Comparison of ENCODE assay signal across 1 fruit fly cellular context in genomic region chr3L:15958612-15959315, dm6.
TF ChIP-seq lines count a peak whose summit lies in the region.

CG17032 (plus strand) TSS chr3L:15958843.

TF ChIP-seq in whole organism, embryonic, 481 proteins besides CTCF, POLR2A, EP300 and RAD21 (continued from another document):
- no peak for TF ChIP-seq CG1647 (GFP tag; optimal IDR thresholded peaks at IDR 0.05; lab: Kevin White, UChicago)
- no peak for TF ChIP-seq E2f2 (GFP tag; IDR thresholded peaks at IDR 0.05; lab: Robert Waterston, UW)
- TF ChIP-seq CG10431 (GFP tag; optimal IDR thresholded peaks at IDR 0.05; lab: Kevin White, UChicago), result no peak
- TF ChIP-seq Hmx (GFP tag; optimal IDR thresholded peaks at IDR 0.05; lab: Kevin White, UChicago), result no peak
- no peak for TF ChIP-seq CG10654 (GFP tag; optimal IDR thresholded peaks at IDR 0.05; lab: Kevin White, UChicago)
- 0 out of 2 replicates have a peak, but pooled peaks have one; percentile 17 for TF ChIP-seq sob (GFP tag; IDR thresholded peaks at IDR 0.05; lab: Robert Waterston, UW)
- TF ChIP-seq HLH54F (GFP tag; optimal IDR thresholded peaks at IDR 0.05; lab: Kevin White, UChicago), result no peak
- TF ChIP-seq Dref (GFP tag; IDR thresholded peaks at IDR 0.05; lab: Robert Waterston, UW), result no peak
- TF ChIP-seq zen2 (GFP tag; IDR thresholded peaks at IDR 0.05; lab: Robert Waterston, UW; ENCODE audit: partially characterized antibody), result no peak
- TF ChIP-seq mirr (GFP tag; optimal IDR thresholded peaks at IDR 0.05; lab: Kevin White, UChicago), result peak; percentile 38
- TF ChIP-seq Med (GFP tag; lab: Kevin White, UChicago), result peak; percentile 62
- TF ChIP-seq Lim3 (GFP tag; IDR thresholded peaks at IDR 0.05; lab: Robert Waterston, UW), result no peak
- TF ChIP-seq NfI (GFP tag; optimal IDR thresholded peaks at IDR 0.05; lab: Kevin White, UChicago), result no peak
- no peak for TF ChIP-seq NC2β (GFP tag; optimal IDR thresholded peaks at IDR 0.05; lab: Kevin White, UChicago)
- TF ChIP-seq ttk (GFP tag; IDR thresholded peaks at IDR 0.05; lab: Robert Waterston, UW), result no peak
- TF ChIP-seq GATAe (GFP tag; conservative IDR thresholded peaks at IDR 0.05; lab: Robert Waterston, UW), result no peak
- TF ChIP-seq CG6272 (GFP tag; IDR thresholded peaks at IDR 0.05; lab: Robert Waterston, UW), result no peak
- TF ChIP-seq CG13287 (GFP tag; IDR thresholded peaks at IDR 0.05; lab: Robert Waterston, UW; ENCODE audit: partially characterized antibody), result peak; percentile 28; the same call in 1 of the 2 replicates
- no peak for TF ChIP-seq sisA (GFP tag; IDR thresholded peaks at IDR 0.05; lab: Robert Waterston, UW)
- no peak for TF ChIP-seq CG3838 (GFP tag; optimal IDR thresholded peaks at IDR 0.05; lab: Kevin White, UChicago)
- TF ChIP-seq kni (GFP tag; optimal IDR thresholded peaks at IDR 0.05; lab: Kevin White, UChicago), result peak; percentile 75
- no peak for TF ChIP-seq CG4707 (GFP tag; optimal IDR thresholded peaks at IDR 0.05; lab: Kevin White, UChicago)
- TF ChIP-seq wor (GFP tag; IDR thresholded peaks at IDR 0.05; lab: Robert Waterston, UW), result no peak
- TF ChIP-seq CG6689 (GFP tag; IDR thresholded peaks at IDR 0.05; lab: Robert Waterston, UW), result no peak
- peak; percentile 7; the same call in 1 of the 2 replicates for TF ChIP-seq Ada2b (GFP tag; IDR thresholded peaks at IDR 0.05; lab: Robert Waterston, UW)
- no peak for TF ChIP-seq Hr78 (GFP tag; optimal IDR thresholded peaks at IDR 0.05; lab: Kevin White, UChicago)
- no peak for TF ChIP-seq CG31365 (tag; optimal IDR thresholded peaks at IDR 0.05; lab: Kevin White, UChicago)
- no peak for TF ChIP-seq dysf (GFP tag; IDR thresholded peaks at IDR 0.05; lab: Robert Waterston, UW)
- TF ChIP-seq klu (GFP tag; IDR thresholded peaks at IDR 0.05; lab: Robert Waterston, UW), result no peak
- no peak for TF ChIP-seq CG1233 (GFP tag; optimal IDR thresholded peaks at IDR 0.05; lab: Kevin White, UChicago)
- no peak for TF ChIP-seq Bgb (GFP tag; IDR thresholded peaks at IDR 0.05; lab: Robert Waterston, UW; ENCODE audit: partially characterized antibody)
- no peak for TF ChIP-seq Nf-YA (GFP tag; IDR thresholded peaks at IDR 0.05; lab: Robert Waterston, UW)
- no peak for TF ChIP-seq onecut (GFP tag; IDR thresholded peaks at IDR 0.05; lab: Robert Waterston, UW)
- no peak for TF ChIP-seq CG3407 (GFP tag; optimal IDR thresholded peaks at IDR 0.05; lab: Kevin White, UChicago)
- no peak for TF ChIP-seq CG10267 (tag; optimal IDR thresholded peaks at IDR 0.05; lab: Kevin White, UChicago)
- TF ChIP-seq CG5953 (GFP tag; IDR thresholded peaks at IDR 0.05; lab: Robert Waterston, UW), result no peak
- no peak for TF ChIP-seq CG2120 (GFP tag; optimal IDR thresholded peaks at IDR 0.05; lab: Kevin White, UChicago)
- TF ChIP-seq Dip3 (GFP tag; optimal IDR thresholded peaks at IDR 0.05; lab: Kevin White, UChicago), result no peak
- no peak for TF ChIP-seq CG33557 (GFP tag; optimal IDR thresholded peaks at IDR 0.05; lab: Kevin White, UChicago)
- TF ChIP-seq CG11560 (tag; IDR thresholded peaks at IDR 0.05; lab: Robert Waterston, UW), result no peak
- TF ChIP-seq Spps (tag; optimal IDR thresholded peaks at IDR 0.05; lab: Kevin White, UChicago), result peak; percentile 2
- TF ChIP-seq chn (GFP tag; optimal IDR thresholded peaks at IDR 0.05; lab: Kevin White, UChicago), result no peak
- no peak for TF ChIP-seq CG1024 (GFP tag; IDR thresholded peaks at IDR 0.05; lab: Robert Waterston, UW)
- peak; percentile 90 for TF ChIP-seq CG13894 (tag; optimal IDR thresholded peaks at IDR 0.05; lab: Kevin White, UChicago)
- no peak for TF ChIP-seq H15 (GFP tag; IDR thresholded peaks at IDR 0.05; lab: Robert Waterston, UW)
- TF ChIP-seq CG6175 (GFP tag; IDR thresholded peaks at IDR 0.05; lab: Robert Waterston, UW), result peak; percentile 51; the same call in 1 of the 3 replicates
- TF ChIP-seq Aef1 (GFP tag; IDR thresholded peaks at IDR 0.05; lab: Robert Waterston, UW), result no peak
- TF ChIP-seq kah (GFP tag; optimal IDR thresholded peaks at IDR 0.05; lab: Kevin White, UChicago), result no peak
- no peak for TF ChIP-seq CG2199 (GFP tag; IDR thresholded peaks at IDR 0.05; lab: Robert Waterston, UW)
- TF ChIP-seq CG30431 (GFP tag; optimal IDR thresholded peaks at IDR 0.05; lab: Kevin White, UChicago), result no peak
- TF ChIP-seq jing (GFP tag; optimal IDR thresholded peaks at IDR 0.05; lab: Kevin White, UChicago), result no peak
- TF ChIP-seq az2 (GFP tag; optimal IDR thresholded peaks at IDR 0.05; lab: Kevin White, UChicago), result no peak
- no peak for TF ChIP-seq amos (GFP tag; IDR thresholded peaks at IDR 0.05; lab: Robert Waterston, UW; ENCODE audit: partially characterized antibody)
- peak; percentile 26; the same call in 1 of the 2 replicates for TF ChIP-seq E2f1 (GFP tag; IDR thresholded peaks at IDR 0.05; lab: Robert Waterston, UW)
- TF ChIP-seq CG10321 (GFP tag; IDR thresholded peaks at IDR 0.05; lab: Robert Waterston, UW), result no peak
- no peak for TF ChIP-seq Elba2 (GFP tag; optimal IDR thresholded peaks at IDR 0.05; lab: Kevin White, UChicago)
- no peak for TF ChIP-seq Mrtf (GFP tag; IDR thresholded peaks at IDR 0.05; lab: Robert Waterston, UW)
- no peak for TF ChIP-seq Opbp (GFP tag; IDR thresholded peaks at IDR 0.05; lab: Robert Waterston, UW; ENCODE audit: partially characterized antibody)
- TF ChIP-seq tna (GFP tag; IDR thresholded peaks at IDR 0.05; lab: Robert Waterston, UW; ENCODE audit: partially characterized antibody), result no peak
- TF ChIP-seq ac (GFP tag; optimal IDR thresholded peaks at IDR 0.05; lab: Kevin White, UChicago), result no peak
- TF ChIP-seq CG17359 (tag; optimal IDR thresholded peaks at IDR 0.05; lab: Kevin White, UChicago), result no peak
- TF ChIP-seq CG6813 (GFP tag; optimal IDR thresholded peaks at IDR 0.05; lab: Kevin White, UChicago), result no peak
- TF ChIP-seq D (optimal IDR thresholded peaks at IDR 0.05; lab: Kevin White, UChicago), result no peak
- no peak for TF ChIP-seq D (GFP tag; optimal IDR thresholded peaks at IDR 0.05; lab: Kevin White, UChicago)
- no peak for TF ChIP-seq CG10209 (GFP tag; optimal IDR thresholded peaks at IDR 0.05; lab: Kevin White, UChicago)
- TF ChIP-seq CG18599 (GFP tag; optimal IDR thresholded peaks at IDR 0.05; lab: Kevin White, UChicago), result no peak
- no peak for TF ChIP-seq BEAF-32 (GFP tag; optimal IDR thresholded peaks at IDR 0.05; lab: Kevin White, UChicago)
- 0 out of 3 replicates have a peak, but pooled peaks have one; percentile 6 for TF ChIP-seq so (GFP tag; IDR thresholded peaks at IDR 0.05; lab: Robert Waterston, UW)
- TF ChIP-seq btn (GFP tag; optimal IDR thresholded peaks at IDR 0.05; lab: Kevin White, UChicago), result no peak
- TF ChIP-seq gfzf (GFP tag; optimal IDR thresholded peaks at IDR 0.05; lab: Kevin White, UChicago), result no peak
- TF ChIP-seq chif (GFP tag; optimal IDR thresholded peaks at IDR 0.05; lab: Kevin White, UChicago), result no peak
- TF ChIP-seq insv (GFP tag; optimal IDR thresholded peaks at IDR 0.05; lab: Kevin White, UChicago), result no peak
- no peak for TF ChIP-seq CG43689 (GFP tag; IDR thresholded peaks at IDR 0.05; lab: Robert Waterston, UW)
- TF ChIP-seq hth (optimal IDR thresholded peaks at IDR 0.05; lab: Kevin White, UChicago), result no peak
- peak; percentile 30 for TF ChIP-seq CG7987 (GFP tag; optimal IDR thresholded peaks at IDR 0.05; lab: Kevin White, UChicago)
- TF ChIP-seq Dbx (GFP tag; IDR thresholded peaks at IDR 0.05; lab: Robert Waterston, UW), result no peak
- no peak for TF ChIP-seq CG2712 (tag; optimal IDR thresholded peaks at IDR 0.05; lab: Kevin White, UChicago)
- TF ChIP-seq nmo (GFP tag; optimal IDR thresholded peaks at IDR 0.05; lab: Kevin White, UChicago), result no peak
- no peak for TF ChIP-seq Mes4 (GFP tag; optimal IDR thresholded peaks at IDR 0.05; lab: Kevin White, UChicago)
- TF ChIP-seq Oaz (GFP tag; IDR thresholded peaks at IDR 0.05; lab: Robert Waterston, UW), result no peak
- no peak for TF ChIP-seq nau (GFP tag; optimal IDR thresholded peaks at IDR 0.05; lab: Kevin White, UChicago)
- TF ChIP-seq Myb (GFP tag; optimal IDR thresholded peaks at IDR 0.05; lab: Kevin White, UChicago), result no peak
- no peak for TF ChIP-seq CG31441 (GFP tag; IDR thresholded peaks at IDR 0.05; lab: Robert Waterston, UW)
- TF ChIP-seq Abd-B (GFP tag; optimal IDR thresholded peaks at IDR 0.05; lab: Kevin White, UChicago), result no peak
- no peak for TF ChIP-seq grau (tag; optimal IDR thresholded peaks at IDR 0.05; lab: Kevin White, UChicago)
- TF ChIP-seq CG17361 (GFP tag; IDR thresholded peaks at IDR 0.05; lab: Robert Waterston, UW), result no peak
- TF ChIP-seq crp (GFP tag; optimal IDR thresholded peaks at IDR 0.05; lab: Kevin White, UChicago), result no peak
- TF ChIP-seq p53 (GFP tag; optimal IDR thresholded peaks at IDR 0.05; lab: Kevin White, UChicago), result no peak
- TF ChIP-seq tll (GFP tag; optimal IDR thresholded peaks at IDR 0.05; lab: Kevin White, UChicago), result no peak
- no peak for TF ChIP-seq CG7786 (GFP tag; optimal IDR thresholded peaks at IDR 0.05; lab: Kevin White, UChicago)
- TF ChIP-seq CG9215 (GFP tag; IDR thresholded peaks at IDR 0.05; lab: Robert Waterston, UW), result no peak
- TF ChIP-seq wek (GFP tag; optimal IDR thresholded peaks at IDR 0.05; lab: Kevin White, UChicago), result no peak
- TF ChIP-seq CG34224 (GFP tag; IDR thresholded peaks at IDR 0.05; lab: Robert Waterston, UW; ENCODE audit: partially characterized antibody), result no peak
- peak; percentile 40; the same call in 1 of the 2 replicates for TF ChIP-seq CG9932 (GFP tag; IDR thresholded peaks at IDR 0.05; lab: Robert Waterston, UW)
- no peak for TF ChIP-seq br (optimal IDR thresholded peaks at IDR 0.05; lab: Kevin White, UChicago)
- TF ChIP-seq CG10979 (tag; optimal IDR thresholded peaks at IDR 0.05; lab: Kevin White, UChicago), result no peak
- TF ChIP-seq CG18619 (GFP tag; optimal IDR thresholded peaks at IDR 0.05; lab: Kevin White, UChicago), result no peak
- TF ChIP-seq cad (GFP tag; optimal IDR thresholded peaks at IDR 0.05; lab: Kevin White, UChicago), result no peak
- TF ChIP-seq CG14710 (tag; optimal IDR thresholded peaks at IDR 0.05; lab: Kevin White, UChicago), result no peak
- no peak for TF ChIP-seq CG16815 (GFP tag; optimal IDR thresholded peaks at IDR 0.05; lab: Kevin White, UChicago)
- TF ChIP-seq BtbVII (GFP tag; optimal IDR thresholded peaks at IDR 0.05; lab: Kevin White, UChicago), result peak; percentile 34
- peak; percentile 82 for TF ChIP-seq CG10543 (GFP tag; optimal IDR thresholded peaks at IDR 0.05; lab: Kevin White, UChicago)
- TF ChIP-seq Taf1 (GFP tag; IDR thresholded peaks at IDR 0.05; lab: Robert Waterston, UW), result no peak
- no peak for TF ChIP-seq CG3163 (GFP tag; optimal IDR thresholded peaks at IDR 0.05; lab: Kevin White, UChicago)
- TF ChIP-seq repo (GFP tag; optimal IDR thresholded peaks at IDR 0.05; lab: Kevin White, UChicago), result no peak
- no peak for TF ChIP-seq Tbp (GFP tag; optimal IDR thresholded peaks at IDR 0.05; lab: Kevin White, UChicago)
- no peak for TF ChIP-seq Ets65A (GFP tag; lab: Kevin White, UChicago)
- peak; percentile 44; the same call in 1 of the 2 replicates for TF ChIP-seq Awh (GFP tag; IDR thresholded peaks at IDR 0.05; lab: Robert Waterston, UW)
- peak; percentile 4 for TF ChIP-seq MESR4 (GFP tag; optimal IDR thresholded peaks at IDR 0.05; lab: Kevin White, UChicago)
- TF ChIP-seq Optix (GFP tag; IDR thresholded peaks at IDR 0.05; lab: Robert Waterston, UW), result no peak
- TF ChIP-seq Eip74EF (GFP tag; optimal IDR thresholded peaks at IDR 0.05; lab: Kevin White, UChicago), result peak in 1 of 2 experiments; percentile 58
- no peak for TF ChIP-seq zfh2 (GFP tag; optimal IDR thresholded peaks at IDR 0.05; lab: Kevin White, UChicago)
- TF ChIP-seq slou (GFP tag; optimal IDR thresholded peaks at IDR 0.05; lab: Kevin White, UChicago), result no peak
- no peak for TF ChIP-seq dati (GFP tag; IDR thresholded peaks at IDR 0.05; lab: Robert Waterston, UW)
- no peak for TF ChIP-seq CG17802 (tag; optimal IDR thresholded peaks at IDR 0.05; lab: Kevin White, UChicago)
- TF ChIP-seq Fer1 (GFP tag; optimal IDR thresholded peaks at IDR 0.05; lab: Kevin White, UChicago), result no peak
- no peak for TF ChIP-seq sr (GFP tag; IDR thresholded peaks at IDR 0.05; lab: Robert Waterston, UW)
- TF ChIP-seq CG6254 (GFP tag; optimal IDR thresholded peaks at IDR 0.05; lab: Kevin White, UChicago), result no peak
- TF ChIP-seq CG3281 (GFP tag; optimal IDR thresholded peaks at IDR 0.05; lab: Kevin White, UChicago), result no peak
- no peak for TF ChIP-seq Nf-YB (GFP tag; optimal IDR thresholded peaks at IDR 0.05; lab: Kevin White, UChicago)
- TF ChIP-seq luna (GFP tag; optimal IDR thresholded peaks at IDR 0.05; lab: Kevin White, UChicago), result no peak
- TF ChIP-seq dmrt11E (tag; optimal IDR thresholded peaks at IDR 0.05; lab: Kevin White, UChicago), result no peak
- no peak for TF ChIP-seq fd96Cb (tag; optimal IDR thresholded peaks at IDR 0.05; lab: Kevin White, UChicago)
- TF ChIP-seq CG9609 (GFP tag; optimal IDR thresholded peaks at IDR 0.05; lab: Kevin White, UChicago), result no peak
- no peak for TF ChIP-seq danr (GFP tag; IDR thresholded peaks at IDR 0.05; lab: Robert Waterston, UW)
- no peak for TF ChIP-seq Sin3A (optimal IDR thresholded peaks at IDR 0.05; lab: Kevin White, UChicago)
- no peak for TF ChIP-seq CG10565 (GFP tag; optimal IDR thresholded peaks at IDR 0.05; lab: Kevin White, UChicago)
- no peak for TF ChIP-seq CG17829 (tag; optimal IDR thresholded peaks at IDR 0.05; lab: Kevin White, UChicago)
- no peak for TF ChIP-seq inv (GFP tag; IDR thresholded peaks at IDR 0.05; lab: Robert Waterston, UW; ENCODE audit: partially characterized antibody)
- no peak for TF ChIP-seq row (GFP tag; IDR thresholded peaks at IDR 0.05; lab: Robert Waterston, UW)
- TF ChIP-seq CG1832 (GFP tag; optimal IDR thresholded peaks at IDR 0.05; lab: Kevin White, UChicago), result no peak
- peak; percentile 14; the same call in 1 of the 2 replicates for TF ChIP-seq Drgx (GFP tag; IDR thresholded peaks at IDR 0.05; lab: Robert Waterston, UW)
- no peak for TF ChIP-seq oc (tag; optimal IDR thresholded peaks at IDR 0.05; lab: Kevin White, UChicago)
- no peak for TF ChIP-seq Rfx (GFP tag; IDR thresholded peaks at IDR 0.05; lab: Robert Waterston, UW)
- no peak for TF ChIP-seq disco-r (GFP tag; optimal IDR thresholded peaks at IDR 0.05; lab: Kevin White, UChicago)
TF ChIP-seq in whole organism, embryonic: peak in this region for 46.
